Worm (Caenorhabditis elegans) whole organism, L1 larva: ENCODE data around the gene chca-1.

Experiments used
- C04F5.9 ChIP-seq: sonication (generic microtip); optimal IDR thresholded peaks from 2 replicates; lab custom pipeline; 2016; ENCODE audit warnings: missing genetic modification characterization, missing compliant biosample characterization
- C16A3.4 ChIP-seq: fragments of 150-350 bp; optimal IDR thresholded peaks from 2 replicates; lab custom pipeline; 2014; ENCODE audit warnings: missing biosample characterization, missing genetic modification characterization
- C34B4.2 ChIP-seq: sonication (generic microtip); optimal IDR thresholded peaks from 2 replicates; lab custom pipeline; 2017; ENCODE audit warnings: mild to moderate bottlenecking, missing genetic modification characterization, missing compliant biosample characterization
- Y116A8C.19 ChIP-seq: sonication (generic microtip); optimal IDR thresholded peaks from 2 replicates; lab custom pipeline; 2016; ENCODE audit warnings: missing compliant biosample characterization, missing genetic modification characterization, borderline replicate concordance
- alr-1 ChIP-seq: fragments of 200-800 bp; sonication (Bioruptor generic); optimal IDR thresholded peaks from 2 replicates; lab custom pipeline; 2018; ENCODE audit warnings: borderline replicate concordance, mild to moderate bottlenecking, missing genetic modification characterization, missing compliant biosample characterization
- aly-2 ChIP-seq: fragments of 150-350 bp; optimal IDR thresholded peaks from 2 replicates; lab custom pipeline; 2014; ENCODE audit warnings: missing biosample characterization, missing genetic modification characterization
- ceh-8 ChIP-seq: fragments of 200-800 bp; sonication (Bioruptor generic); optimal IDR thresholded peaks from 2 replicates; lab custom pipeline; 2018; ENCODE audit warnings: mild to moderate bottlenecking, missing genetic modification characterization, moderate library complexity, missing compliant biosample characterization
- ceh-82 ChIP-seq, 3 experiments: fragments of 150-350 bp in 1 of 3; sonication (generic microtip) in 2 of 3; optimal IDR thresholded peaks; 2 replicates each; lab custom pipeline; 2014 to 2017; ENCODE audit warnings: missing biosample characterization in 3 of 3, missing genetic modification characterization in 3 of 3
- dsc-1 ChIP-seq: sonication (generic microtip); optimal IDR thresholded peaks from 2 replicates; lab custom pipeline; 2016; ENCODE audit warnings: mild to moderate bottlenecking, missing genetic modification characterization, missing compliant biosample characterization
- egl-13 ChIP-seq: sonication (generic microtip); optimal IDR thresholded peaks from 2 replicates; lab custom pipeline; 2016; ENCODE audit warnings: missing genotype, missing genetic modification reagents, missing genetic modification characterization, missing compliant biosample characterization
- egl-27 ChIP-seq, 2 experiments: fragments of 150-350 bp in 1 of 2; sonication (generic microtip); optimal IDR thresholded peaks; 3 replicates each; lab custom pipeline; 2017 to 2018; ENCODE audit warnings: missing biosample characterization in 2 of 2, missing genetic modification characterization in 2 of 2, missing genetic modification reagents in 2 of 2
- elt-2 ChIP-seq: sonication (generic microtip); optimal IDR thresholded peaks from 2 replicates; lab custom pipeline; 2016; ENCODE audit warnings: missing genetic modification characterization, mild to moderate bottlenecking, inconsistent platforms, missing compliant biosample characterization, missing genetic modification reagents
- ets-5 ChIP-seq: fragments of 200-800 bp; sonication (Bioruptor generic); IDR thresholded peaks from 2 replicates; pipeline ENCODE4 v1.3.6; 2022; ENCODE audit warnings: missing genetic modification characterization, missing compliant biosample characterization
- fkh-8 ChIP-seq: sonication (generic microtip); optimal IDR thresholded peaks from 2 replicates; lab custom pipeline; 2016; ENCODE audit warnings: mild to moderate bottlenecking, missing genetic modification characterization, missing compliant biosample characterization
- grh-1 ChIP-seq: fragments of 200-800 bp; sonication (Bioruptor generic); IDR thresholded peaks from 2 replicates; pipeline ENCODE4 v1.3.6; 2022; ENCODE audit warnings: missing genetic modification reagents, missing genetic modification characterization, missing compliant biosample characterization
- hlh-4 ChIP-seq: sonication (generic microtip); optimal IDR thresholded peaks from 2 replicates; lab custom pipeline; 2016; ENCODE audit warnings: mild to moderate bottlenecking, missing genetic modification characterization, missing compliant biosample characterization
- irx-1 ChIP-seq: sonication (generic microtip); optimal IDR thresholded peaks from 2 replicates; lab custom pipeline; 2016; ENCODE audit warnings: missing genetic modification characterization, missing compliant biosample characterization
- isw-1 ChIP-seq: fragments of 200-800 bp; sonication (Bioruptor generic); IDR thresholded peaks from 2 replicates; pipeline ENCODE4 v1.3.6; 2022; ENCODE audit warnings: missing genetic modification characterization, missing compliant biosample characterization
- lin-15B ChIP-seq: fragments of 150-350 bp; sonication (generic microtip); optimal IDR thresholded peaks from 3 replicates; lab custom pipeline; 2014; ENCODE audit warnings: missing biosample characterization, missing genetic modification characterization
- lin-35 ChIP-seq, 2 experiments: fragments of 150-350 bp; optimal IDR thresholded peaks; 2 replicates each; lab custom pipeline; 2014; ENCODE audit warnings: missing biosample characterization in 2 of 2, missing genetic modification characterization in 2 of 2, missing genetic modification reagents in 2 of 2
- lsy-2 ChIP-seq, 2 experiments: fragments of 150-350 bp; optimal IDR thresholded peaks; 2 replicates each; lab custom pipeline; 2014; ENCODE audit warnings: missing biosample characterization in 2 of 2, missing genetic modification characterization in 2 of 2
- mep-1 ChIP-seq: fragments of 150-350 bp; optimal IDR thresholded peaks from 2 replicates; lab custom pipeline; 2014; ENCODE audit warnings: missing biosample characterization, missing genetic modification characterization
- nhr-12 ChIP-seq: sonication (generic microtip); optimal IDR thresholded peaks from 2 replicates; lab custom pipeline; 2017; ENCODE audit warnings: missing biosample characterization, missing genetic modification characterization
- nhr-19 ChIP-seq: fragments of 200-800 bp; sonication (Bioruptor generic); conservative IDR thresholded peaks from 2 replicates; pipeline ENCODE4 v1.3.6; 2022; ENCODE audit warnings: missing genetic modification characterization, missing compliant biosample characterization
- nhr-237 ChIP-seq: fragments of 150-350 bp; optimal IDR thresholded peaks from 2 replicates; lab custom pipeline; 2014; ENCODE audit warnings: missing biosample characterization, missing genetic modification characterization
- nhr-28 ChIP-seq: fragments of 150-350 bp; optimal IDR thresholded peaks from 2 replicates; lab custom pipeline; 2014; ENCODE audit warnings: missing biosample characterization, missing genetic modification characterization
- nhr-47 ChIP-seq: sonication (generic microtip); optimal IDR thresholded peaks from 2 replicates; lab custom pipeline; 2016; ENCODE audit warnings: mild to moderate bottlenecking, missing genetic modification characterization, moderate library complexity, missing compliant biosample characterization
- nhr-76 ChIP-seq: sonication (generic microtip); optimal IDR thresholded peaks from 2 replicates; lab custom pipeline; 2017; ENCODE audit warnings: missing biosample characterization, missing genetic modification characterization
- nhr-84 ChIP-seq: sonication (generic microtip); optimal IDR thresholded peaks from 2 replicates; lab custom pipeline; 2017; ENCODE audit warnings: missing biosample characterization, missing genetic modification characterization
- nhr-85 ChIP-seq: sonication (generic microtip); peaks from one replicate; lab custom pipeline; 2016; ENCODE audit warnings: missing genetic modification characterization, inconsistent platforms, missing compliant biosample characterization
- pag-3 ChIP-seq: sonication (generic microtip); optimal IDR thresholded peaks from 2 replicates; lab custom pipeline; 2017; ENCODE audit warnings: missing genetic modification characterization, mild to moderate bottlenecking, missing compliant biosample characterization, antibody characterized with exemption, borderline replicate concordance; ENCODE audit not compliant: insufficient read depth
- pax-3 ChIP-seq: fragments of 200-800 bp; sonication (Bioruptor generic); optimal IDR thresholded peaks from 2 replicates; lab custom pipeline; 2018; ENCODE audit warnings: mild to moderate bottlenecking, missing genetic modification characterization, moderate library complexity, missing compliant biosample characterization
- skn-1 ChIP-seq: fragments of 150-350 bp; optimal IDR thresholded peaks from 2 replicates; lab custom pipeline; 2014; ENCODE audit warnings: missing biosample characterization, missing genetic modification characterization
- sptf-1 ChIP-seq: fragments of 150-350 bp; optimal IDR thresholded peaks from 2 replicates; lab custom pipeline; 2014; ENCODE audit warnings: missing biosample characterization, missing genetic modification characterization
- tlp-1 ChIP-seq: fragments of 150-350 bp; optimal IDR thresholded peaks from 2 replicates; lab custom pipeline; 2014; ENCODE audit warnings: missing biosample characterization, missing genetic modification characterization
- xbp-1 ChIP-seq: sonication (generic microtip); optimal IDR thresholded peaks from 2 replicates; lab custom pipeline; 2016; ENCODE audit warnings: missing genetic modification characterization, missing compliant biosample characterization
- ztf-11 ChIP-seq, 2 experiments: sonication (generic microtip); optimal IDR thresholded peaks; 2 replicates each; lab custom pipeline; 2016 to 2017; ENCODE audit warnings: missing genetic modification characterization in 2 of 2, missing biosample characterization in 1 of 2, missing compliant biosample characterization in 1 of 2
- ztf-4 ChIP-seq: fragments of 150-350 bp; optimal IDR thresholded peaks from 2 replicates; lab custom pipeline; 2014; ENCODE audit warnings: missing biosample characterization, missing genetic modification characterization

Gene chca-1

ce11 chrIV:9677226-9677992 lies 26.2 kb downstream of the chca-1 start (continued):
- TF ChIP-seq tlp-1 (tag; lab: Kevin White, UChicago) (no peak), dsc-1 (tag; lab: Kevin White, UChicago) (peak; percentile 60), C34B4.2 (tag; lab: Kevin White, UChicago) (no peak), Y116A8C.19 (no peak), nhr-19 (GFP tag; lab: Robert Waterston, UW) (peak; percentile 55), lin-15B (tag; lab: Kevin White, UChicago) (no peak), C16A3.4 (tag; lab: Kevin White, UChicago) (peak; percentile 17), irx-1 (peak; percentile 54), nhr-76 (tag; lab: Kevin White, UChicago) (no peak), egl-27 (tag; optimal IDR thresholded peaks at IDR 0.05; lab: Kevin White, UChicago) (peak; percentile 1 to 23), nhr-47 (tag; lab: Kevin White, UChicago) (peak; percentile 77), mep-1 (peak; percentile 82), nhr-84 (tag; lab: Kevin White, UChicago) (no peak), pag-3 (tag; lab: Kevin White, UChicago) (no peak), pax-3 (no peak), ztf-4 (peak; percentile 41), ztf-11 (tag; optimal IDR thresholded peaks at IDR 0.05; lab: Kevin White, UChicago) (no peak), grh-1 (GFP tag; lab: Robert Waterston, UW) (0 out of 2 replicates have a peak, but pooled peaks have one; percentile 31), ceh-82 (tag; optimal IDR thresholded peaks at IDR 0.05; lab: Kevin White, UChicago) (peak; percentile 46 to 55 (median 48)), lsy-2 (tag; optimal IDR thresholded peaks at IDR 0.05; lab: Kevin White, UChicago) (peak; percentile 74 to 84), nhr-237 (tag; lab: Kevin White, UChicago) (peak; percentile 17), ceh-8 (GFP tag; lab: Kevin White, UChicago) (no peak), alr-1 (tag; lab: Kevin White, UChicago) (no peak), elt-2 (tag; lab: Kevin White, UChicago) (peak; percentile 23), nhr-12 (tag; lab: Kevin White, UChicago) (no peak), nhr-28 (tag; lab: Kevin White, UChicago) (no peak), lin-35 (GFP tag; optimal IDR thresholded peaks at IDR 0.05; lab: Kevin White, UChicago) (peak; percentile 55 to 71), C04F5.9 (tag; lab: Kevin White, UChicago) (no peak), xbp-1 (peak; percentile 62), fkh-8 (tag; lab: Kevin White, UChicago) (peak; percentile 19), egl-13 (tag; lab: Kevin White, UChicago) (peak; percentile 43), isw-1 (peak; percentile 32; the same call in 1 of the 2 replicates)

- TF ChIP-seq hlh-4 (no peak), ets-5 (no peak)
Measured at ce11 chrIV:9678007-9678406, 26.8 kb downstream of the chca-1 start.

ce11 chrIV:9679296-9679695 lies 28.1 kb downstream of the chca-1 start:
- TF ChIP-seq aly-2 (tag; lab: Kevin White, UChicago) (no peak), skn-1 (no peak), nhr-19 (GFP tag; lab: Robert Waterston, UW) (no peak), nhr-85 (tag; lab: Kevin White, UChicago) (peak; percentile 30), sptf-1 (no peak)
